Worm (Caenorhabditis elegans): ENCODE measurements around the gene C08F8.15.
A peak's percentile ranks its signal among the peaks of the same experiment; 100 is the strongest.

The C08F8.15 gene

DNA sequence TGAATTAATAATTGTTTCAGACTA, 34.8 kb downstream of the C08F8.15 start, which contains the start of gene swsn-4:
Gene swsn-4 (plus strand): TSS at position 21 of the 24 bp plus-strand sequence.
- TF ChIP-seq crh-2 (tag; optimal IDR thresholded peaks at IDR 0.05) = no peak
- no peak for TF ChIP-seq lin-11 (tag; optimal IDR thresholded peaks at IDR 0.05)
- no peak for TF ChIP-seq F13H6.1 (tag; optimal IDR thresholded peaks at IDR 0.05)
- no peak for TF ChIP-seq ztf-11 (tag; optimal IDR thresholded peaks at IDR 0.05)
- TF ChIP-seq nhr-77 (tag; optimal IDR thresholded peaks at IDR 0.05) = no peak
- no peak for TF ChIP-seq fos-1 (tag; optimal IDR thresholded peaks at IDR 0.05)
- no peak for TF ChIP-seq peb-1 (tag; optimal IDR thresholded peaks at IDR 0.05)
- TF ChIP-seq R02D3.7 (tag; optimal IDR thresholded peaks at IDR 0.05) = no peak
- no peak for TF ChIP-seq nhr-21 (tag; optimal IDR thresholded peaks at IDR 0.05)

- TF ChIP-seq nhr-129 (tag; optimal IDR thresholded peaks at IDR 0.05) (peak; percentile 24), unc-55 (GFP tag; optimal IDR thresholded peaks at IDR 0.05) (peak; percentile 27), aly-2 (tag; optimal IDR thresholded peaks at IDR 0.05) (no peak), gmeb-1 (tag; optimal IDR thresholded peaks at IDR 0.05) (peak; percentile 64)
These were observed 35.0 kb downstream of the C08F8.15 start for ce11 chrIV:11125604-11126003.

DNA sequence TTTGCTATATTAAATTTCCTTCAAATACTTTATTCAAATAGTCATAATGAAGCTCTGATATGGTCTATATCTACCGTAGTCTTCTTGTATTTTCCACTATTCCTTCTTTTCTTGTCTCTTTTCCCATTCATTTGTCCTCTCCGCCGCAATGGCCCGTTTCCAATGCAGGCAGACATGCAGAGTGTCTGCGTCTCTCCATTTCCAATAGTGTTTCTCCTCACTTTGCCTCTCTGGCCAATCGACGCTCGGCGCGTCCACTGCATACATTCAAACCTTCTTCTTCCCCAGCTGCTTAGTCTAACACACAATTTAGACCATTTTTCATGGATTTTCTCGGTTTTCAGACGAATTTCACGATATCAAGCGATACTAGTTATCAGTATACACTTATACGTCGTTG, 35.4 kb downstream of the C08F8.15 start:
- TF ChIP-seq nhr-129 (tag; optimal IDR thresholded peaks at IDR 0.05) (peak; percentile 50), unc-55 (GFP tag; optimal IDR thresholded peaks at IDR 0.05) (peak; percentile 31), sem-4 (tag; optimal IDR thresholded peaks at IDR 0.05) (peak; percentile 44), nhr-23 (tag; optimal IDR thresholded peaks at IDR 0.05) (no peak), ceh-16 (tag; optimal IDR thresholded peaks at IDR 0.05) (no peak), ama-1 (optimal IDR thresholded peaks at IDR 0.05) (no peak), blmp-1 (tag; optimal IDR thresholded peaks at IDR 0.05; ENCODE audit: insufficient read depth) (no peak), lin-11 (tag; optimal IDR thresholded peaks at IDR 0.05) (peak; percentile 16), nhr-12 (tag; optimal IDR thresholded peaks at IDR 0.05) (no peak), dmd-4 (tag; optimal IDR thresholded peaks at IDR 0.05) (no peak), mab-5 (tag; optimal IDR thresholded peaks at IDR 0.05) (no peak), Y55F3AM.14 (GFP tag; optimal IDR thresholded peaks at IDR 0.05) (no peak), lsy-2 (tag; optimal IDR thresholded peaks at IDR 0.05) (peak in 1 of 2 experiments; percentile 70), aly-2 (tag; optimal IDR thresholded peaks at IDR 0.05) (no peak), fos-1 (tag; optimal IDR thresholded peaks at IDR 0.05) (no peak), zag-1 (tag; optimal IDR thresholded peaks at IDR 0.05) (peak; percentile 38), R02D3.7 (tag; optimal IDR thresholded peaks at IDR 0.05) (no peak), nhr-237 (tag; optimal IDR thresholded peaks at IDR 0.05) (no peak), sma-9 (GFP tag; optimal IDR thresholded peaks at IDR 0.05) (peak; percentile 1), sma-9 (tag; optimal IDR thresholded peaks at IDR 0.05) (no peak), nhr-11 (tag; optimal IDR thresholded peaks at IDR 0.05) (no peak), nhr-21 (tag; optimal IDR thresholded peaks at IDR 0.05) (no peak)

DNA sequence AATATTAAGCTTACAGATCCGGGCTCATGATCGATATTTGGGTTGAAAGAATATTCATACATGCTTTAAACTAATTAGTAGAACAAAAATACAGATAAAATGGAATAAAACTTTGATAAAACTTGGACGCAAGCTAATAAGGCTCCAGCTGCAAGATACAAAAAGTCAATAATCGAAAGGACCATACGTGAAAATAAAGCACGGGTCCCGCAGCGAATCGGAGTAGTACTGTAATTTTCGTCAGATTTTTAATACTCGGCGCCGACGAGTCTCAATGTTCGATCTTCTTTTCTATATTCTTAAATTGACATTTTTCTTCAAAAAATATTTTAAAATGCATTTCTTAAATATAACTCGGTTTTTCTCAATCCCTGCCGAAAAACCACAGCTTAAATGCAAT, 35.9 kb downstream of the C08F8.15 start, which contains the start of gene spo-11:
Gene spo-11 (minus strand): TSS at position 189 of the 400 bp plus-strand sequence.
- TF ChIP-seq ceh-82 (tag; optimal IDR thresholded peaks at IDR 0.05) (no peak), skn-1 (tag; optimal IDR thresholded peaks at IDR 0.05) (no peak), mab-5 (tag; optimal IDR thresholded peaks at IDR 0.05) (no peak), blmp-1 (tag; optimal IDR thresholded peaks at IDR 0.05; ENCODE audit: insufficient read depth) (no peak), egl-27 (tag; optimal IDR thresholded peaks at IDR 0.05) (no peak), unc-39 (tag; optimal IDR thresholded peaks at IDR 0.05) (no peak), nhr-129 (tag; optimal IDR thresholded peaks at IDR 0.05) (no peak)

- TF ChIP-seq ztf-1 (GFP tag; conservative IDR thresholded peaks at IDR 0.05) (no peak), elt-1 (tag; optimal IDR thresholded peaks at IDR 0.05) (peak; percentile 84), gmeb-1 (tag; optimal IDR thresholded peaks at IDR 0.05) (no peak), ztf-11 (tag; optimal IDR thresholded peaks at IDR 0.05) (no peak), elt-3 (tag; optimal IDR thresholded peaks at IDR 0.05) (no peak), mdl-1 (tag; optimal IDR thresholded peaks at IDR 0.05) (no peak), Y55F3AM.14 (GFP tag; optimal IDR thresholded peaks at IDR 0.05) (no peak), mbf-1 (tag; optimal IDR thresholded peaks at IDR 0.05) (no peak), ceh-16 (tag; optimal IDR thresholded peaks at IDR 0.05) (peak; percentile 41), nhr-23 (tag; optimal IDR thresholded peaks at IDR 0.05) (no peak), lin-13 (GFP tag; optimal IDR thresholded peaks at IDR 0.05) (no peak), blmp-1 (tag; optimal IDR thresholded peaks at IDR 0.05; ENCODE audit: insufficient read depth) (no peak), R02D3.7 (tag; optimal IDR thresholded peaks at IDR 0.05) (no peak), alr-1 (tag; optimal IDR thresholded peaks at IDR 0.05) (no peak), ceh-82 (tag; optimal IDR thresholded peaks at IDR 0.05) (no peak), nhr-129 (tag; optimal IDR thresholded peaks at IDR 0.05) (no peak), nhr-10 (tag; optimal IDR thresholded peaks at IDR 0.05) (no peak), fos-1 (tag; optimal IDR thresholded peaks at IDR 0.05) (no peak), aly-2 (tag; optimal IDR thresholded peaks at IDR 0.05) (no peak), nhr-77 (tag; optimal IDR thresholded peaks at IDR 0.05) (no peak), peb-1 (tag; optimal IDR thresholded peaks at IDR 0.05) (no peak), zag-1 (tag; optimal IDR thresholded peaks at IDR 0.05) (no peak), ama-1 (optimal IDR thresholded peaks at IDR 0.05) (no peak), skn-1 (tag; optimal IDR thresholded peaks at IDR 0.05) (no peak), egl-27 (tag; optimal IDR thresholded peaks at IDR 0.05) (no peak), nhr-12 (tag; optimal IDR thresholded peaks at IDR 0.05) (no peak), C34F6.9 (tag; optimal IDR thresholded peaks at IDR 0.05) (no peak), nhr-21 (tag; optimal IDR thresholded peaks at IDR 0.05) (peak; percentile 20), F13H6.1 (tag; optimal IDR thresholded peaks at IDR 0.05) (peak; percentile 47), unc-39 (tag; optimal IDR thresholded peaks at IDR 0.05) (no peak)
These were observed 40.5 kb downstream of the C08F8.15 start for ce11 chrIV:11119972-11120562.
